Worm (Caenorhabditis elegans) whole organism, young adult: ENCODE measurements around the gene F08H9.4.

ENCODE experiments used
- B0035.1 ChIP-seq: sonication (generic microtip); optimal IDR thresholded peaks from 2 replicates; lab custom pipeline; 2016; ENCODE audit warnings: missing genetic modification characterization, mild to moderate bottlenecking, missing compliant biosample characterization, missing genotype, missing genetic modification reagents
- B0336.3 ChIP-seq: fragments of 200-800 bp; sonication (Bioruptor generic); IDR thresholded peaks from 2 replicates; pipeline ENCODE4 v1.3.6; 2022; ENCODE audit warnings: missing genetic modification characterization, missing compliant biosample characterization
- C17E4.6 ChIP-seq: fragments of 200-800 bp; sonication (Bioruptor generic); IDR thresholded peaks from 2 replicates; pipeline ENCODE4 v1.3.6; 2022; ENCODE audit warnings: missing genetic modification reagents, missing genetic modification characterization, missing compliant biosample characterization
- D2030.7 ChIP-seq: fragments of 200-800 bp; sonication (Bioruptor generic); IDR thresholded peaks from 2 replicates; pipeline ENCODE4 v1.3.6; 2022; ENCODE audit warnings: missing genetic modification reagents, missing genetic modification characterization, missing compliant biosample characterization
- F10E7.11 ChIP-seq: sonication (generic microtip); optimal IDR thresholded peaks from 2 replicates; lab custom pipeline; 2017; ENCODE audit warnings: mild to moderate bottlenecking, missing genetic modification characterization, moderate library complexity, missing compliant biosample characterization
- F33H1.4 ChIP-seq: fragments of 200-800 bp; sonication (Bioruptor generic); IDR thresholded peaks from 2 replicates; pipeline ENCODE4 v1.3.6; 2022; ENCODE audit warnings: missing genetic modification reagents, missing genetic modification characterization, missing compliant biosample characterization
- F49E8.2 ChIP-seq: sonication (generic microtip); optimal IDR thresholded peaks from 3 replicates; lab custom pipeline; 2017; ENCODE audit warnings: missing genetic modification characterization, mild to moderate bottlenecking, missing compliant biosample characterization, antibody characterized with exemption, moderate library complexity; ENCODE audit not compliant: insufficient read depth
- K11D2.4 ChIP-seq: fragments of 200-800 bp; sonication (Bioruptor generic); IDR thresholded peaks from 2 replicates; pipeline ENCODE4 v1.3.6; 2022; ENCODE audit warnings: missing genetic modification reagents, missing genetic modification characterization, missing compliant biosample characterization
- Y53G8AR.9 ChIP-seq: fragments of 200-800 bp; sonication (Bioruptor generic); conservative IDR thresholded peaks from 2 replicates; pipeline ENCODE4 v1.3.6; 2022; ENCODE audit warnings: missing genetic modification reagents, missing genetic modification characterization, missing compliant biosample characterization
- Y95B8A.8 ChIP-seq: fragments of 200-800 bp; sonication (Bioruptor generic); IDR thresholded peaks from 2 replicates; pipeline ENCODE4 v1.3.6; 2022; ENCODE audit warnings: missing genetic modification reagents, missing genetic modification characterization, missing compliant biosample characterization
- ZK185.1 ChIP-seq: sonication (generic microtip); optimal IDR thresholded peaks from 2 replicates; lab custom pipeline; 2016; ENCODE audit warnings: mild to moderate bottlenecking, missing genetic modification characterization, missing compliant biosample characterization; ENCODE audit not compliant: poor library complexity, severe bottlenecking
- ama-1 ChIP-seq, 3 experiments: fragments of 150-350 bp in 1 of 3; sonication (generic microtip) in 2 of 3; optimal IDR thresholded peaks; 2 replicates each; lab custom pipeline; 2014 to 2018; ENCODE audit warnings: missing biosample characterization in 2 of 3, missing genetic modification characterization in 2 of 3, missing genetic modification reagents in 2 of 3
- cebp-1 ChIP-seq, 2 experiments: fragments of 200-800 bp in 1 of 2; sonication (Bioruptor generic) in 1 of 2; sonication (generic microtip) in 1 of 2; IDR thresholded peaks in 1 of 2; optimal IDR thresholded peaks in 1 of 2; 2 replicates each; pipeline versions ENCODE4 v1.3.6 to Lab custom; 2017 to 2022; ENCODE audit warnings: missing compliant biosample characterization in 2 of 2, missing genetic modification characterization in 2 of 2, mild to moderate bottlenecking in 1 of 2, missing genetic modification reagents in 1 of 2, moderate library complexity in 1 of 2
- ceh-100 ChIP-seq: fragments of 200-800 bp; sonication (Bioruptor generic); IDR thresholded peaks from 2 replicates; pipeline ENCODE4 v1.3.6; 2022; ENCODE audit warnings: missing genetic modification reagents, missing genetic modification characterization, missing compliant biosample characterization
- chd-7 ChIP-seq: sonication (generic microtip); optimal IDR thresholded peaks from 2 replicates; lab custom pipeline; 2016; ENCODE audit warnings: mild to moderate bottlenecking, missing genetic modification characterization, moderate library complexity, missing compliant biosample characterization
- dpff-1 ChIP-seq: sonication (generic microtip); optimal IDR thresholded peaks from 2 replicates; lab custom pipeline; 2017; ENCODE audit warnings: mild to moderate bottlenecking, missing genetic modification characterization, missing compliant biosample characterization
- dpl-1 ChIP-seq: fragments of 150-350 bp; optimal IDR thresholded peaks from 2 replicates; lab custom pipeline; 2014; ENCODE audit warnings: missing biosample characterization, missing genetic modification reagents, missing genetic modification characterization
- fkh-3 ChIP-seq: sonication (generic microtip); optimal IDR thresholded peaks from 2 replicates; lab custom pipeline; 2016; ENCODE audit warnings: mild to moderate bottlenecking, missing genetic modification characterization, missing compliant biosample characterization
- hmg-1.2 ChIP-seq: fragments of 200-800 bp; sonication (Bioruptor generic); IDR thresholded peaks from 2 replicates; pipeline ENCODE4 v1.3.6; 2022; ENCODE audit warnings: missing genetic modification reagents, missing genetic modification characterization, missing compliant biosample characterization
- hrde-1 ChIP-seq: sonication (generic microtip); optimal IDR thresholded peaks from 2 replicates; lab custom pipeline; 2016; ENCODE audit warnings: missing genetic modification characterization, mild to moderate bottlenecking, missing compliant biosample characterization, moderate library complexity, missing genotype, missing genetic modification reagents, borderline replicate concordance
- hsf-1 ChIP-seq: fragments of 200-800 bp; sonication (Bioruptor generic); IDR thresholded peaks from 2 replicates; pipeline ENCODE4 v1.3.6; 2022; ENCODE audit warnings: missing genetic modification reagents, missing genetic modification characterization, missing compliant biosample characterization
- lin-26 ChIP-seq: fragments of 200-800 bp; sonication (Bioruptor generic); IDR thresholded peaks from 2 replicates; pipeline ENCODE4 v1.3.6; 2022; ENCODE audit warnings: missing genetic modification reagents, missing genetic modification characterization, missing compliant biosample characterization
- lin-40 ChIP-seq: sonication (generic microtip); optimal IDR thresholded peaks from 2 replicates; lab custom pipeline; 2016; ENCODE audit warnings: missing genetic modification characterization, mild to moderate bottlenecking, missing compliant biosample characterization, missing genotype, missing genetic modification reagents
- lin-54 ChIP-seq: fragments of 200-800 bp; sonication (Bioruptor generic); optimal IDR thresholded peaks from 2 replicates; lab custom pipeline; 2018; ENCODE audit warnings: mild to moderate bottlenecking, missing genetic modification characterization, missing compliant biosample characterization
- madf-10 ChIP-seq: sonication (generic microtip); optimal IDR thresholded peaks from 2 replicates; lab custom pipeline; 2016; ENCODE audit warnings: mild to moderate bottlenecking, missing genetic modification characterization, missing compliant biosample characterization
- madf-6 ChIP-seq: fragments of 200-800 bp; sonication (Bioruptor generic); IDR thresholded peaks from 2 replicates; pipeline ENCODE4 v1.3.6; 2022; ENCODE audit warnings: missing genetic modification reagents, missing genetic modification characterization, missing compliant biosample characterization
- nfya-1 ChIP-seq: sonication (generic microtip); optimal IDR thresholded peaks from 2 replicates; lab custom pipeline; 2017; ENCODE audit warnings: antibody characterized with exemption, missing compliant biosample characterization, missing genetic modification characterization, borderline replicate concordance; ENCODE audit not compliant: insufficient read depth
- nfyb-1 ChIP-seq: fragments of 200-800 bp; sonication (Bioruptor generic); IDR thresholded peaks from 2 replicates; pipeline ENCODE4 v1.3.6; 2022; ENCODE audit warnings: missing genetic modification reagents, missing genetic modification characterization, missing compliant biosample characterization
- pbrm-1 ChIP-seq: fragments of 200-800 bp; sonication (Bioruptor generic); IDR thresholded peaks from 2 replicates; pipeline ENCODE4 v1.3.6; 2022; ENCODE audit warnings: missing genetic modification reagents, missing genetic modification characterization, missing compliant biosample characterization
- rcor-1 ChIP-seq: fragments of 200-800 bp; sonication (Bioruptor generic); IDR thresholded peaks from 2 replicates; pipeline ENCODE4 v1.3.6; 2022; ENCODE audit warnings: missing genetic modification reagents, missing genetic modification characterization, missing compliant biosample characterization
- rec-8 ChIP-seq, 2 experiments: sonication (generic microtip); optimal IDR thresholded peaks; 2 replicates each; lab custom pipeline; 2016; ENCODE audit warnings: mild to moderate bottlenecking in 2 of 2, missing genetic modification characterization in 2 of 2, missing genetic modification reagents in 2 of 2, missing genotype in 2 of 2, missing biosample characterization in 1 of 2, missing compliant biosample characterization in 1 of 2, moderate library complexity in 1 of 2
- repo-1 ChIP-seq: sonication (generic microtip); optimal IDR thresholded peaks from 2 replicates; lab custom pipeline; 2017; ENCODE audit warnings: mild to moderate bottlenecking, missing genetic modification characterization, missing compliant biosample characterization
- rpc-1 ChIP-seq, 2 experiments: fragments of 150-350 bp in 1 of 2; sonication (generic microtip) in 1 of 2; optimal IDR thresholded peaks; 2 replicates each; lab custom pipeline; 2014 to 2018; ENCODE audit warnings: missing biosample characterization in 1 of 2, missing genetic modification characterization in 1 of 2, missing genetic modification reagents in 1 of 2, missing genotype in 1 of 2
- snpc-1.1 ChIP-seq: sonication (generic microtip); optimal IDR thresholded peaks from 2 replicates; lab custom pipeline; 2017; ENCODE audit warnings: missing genetic modification characterization, mild to moderate bottlenecking, missing compliant biosample characterization, antibody characterized with exemption, moderate library complexity, missing genotype, missing genetic modification reagents; ENCODE audit not compliant: insufficient read depth
- snpc-1.3 ChIP-seq: sonication (generic microtip); optimal IDR thresholded peaks from 2 replicates; lab custom pipeline; 2017; ENCODE audit warnings: missing genetic modification characterization, mild to moderate bottlenecking, missing compliant biosample characterization, antibody characterized with exemption, moderate library complexity, missing genotype, missing genetic modification reagents; ENCODE audit not compliant: insufficient read depth
- snpc-3.4 ChIP-seq: sonication (generic microtip); optimal IDR thresholded peaks from 2 replicates; lab custom pipeline; 2017; ENCODE audit warnings: missing genetic modification characterization, mild to moderate bottlenecking, missing compliant biosample characterization, antibody characterized with exemption, moderate library complexity, missing genotype, missing genetic modification reagents
- sptf-2 ChIP-seq: fragments of 200-800 bp; sonication (Bioruptor generic); optimal IDR thresholded peaks from 2 replicates; lab custom pipeline; 2018; ENCODE audit warnings: mild to moderate bottlenecking, missing genetic modification characterization, missing compliant biosample characterization
- tbp1 ChIP-seq: fragments of 200-800 bp; sonication (Bioruptor generic); optimal IDR thresholded peaks from 2 replicates; lab custom pipeline; 2018; ENCODE audit warnings: mild to moderate bottlenecking, missing genetic modification characterization, missing compliant biosample characterization
- ztf-25 ChIP-seq: fragments of 200-800 bp; sonication (Bioruptor generic); IDR thresholded peaks from 2 replicates; pipeline ENCODE4 v1.3.6; 2022; ENCODE audit warnings: missing genetic modification reagents, missing genetic modification characterization, missing compliant biosample characterization

F08H9.4 gene

ce11 chrV:14422317-14422716, 41.9 kb downstream of the F08H9.4 start, which contains the start of gene pas-1 (continued):
- TF ChIP-seq C17E4.6 (no peak), nfyb-1 (GFP tag; lab: Robert Waterston, UW) (peak; percentile 18; the same call in 1 of the 2 replicates), nfya-1 (no peak), lin-26 (GFP tag; lab: Robert Waterston, UW) (peak; percentile 52; the same call in 1 of the 2 replicates), chd-7 (tag; lab: Kevin White, UChicago) (peak; percentile 57), hmg-1.2 (GFP tag; lab: Robert Waterston, UW) (0 out of 2 replicates have a peak, but pooled peaks have one; percentile 24), ZK185.1 (tag; lab: Kevin White, UChicago) (no peak), B0336.3 (GFP tag; lab: Robert Waterston, UW) (0 out of 2 replicates have a peak, but pooled peaks have one; percentile 46), fkh-3 (tag; lab: Kevin White, UChicago) (no peak)

- no peak for TF ChIP-seq Y95B8A.8 (GFP tag; lab: Robert Waterston, UW)
- TF ChIP-seq madf-6 (GFP tag; lab: Robert Waterston, UW) = peak; percentile 55
- TF ChIP-seq hsf-1 (GFP tag; lab: Robert Waterston, UW) = peak; percentile 1; the same call in 1 of the 2 replicates
- 0 out of 2 replicates have a peak, but pooled peaks have one; percentile 48 for TF ChIP-seq ceh-100 (GFP tag; lab: Robert Waterston, UW)
- peak; percentile 4 for TF ChIP-seq snpc-1.1 (tag; lab: Kevin White, UChicago)
- TF ChIP-seq rec-8 (tag; optimal IDR thresholded peaks at IDR 0.05; lab: Kevin White, UChicago) = no peak
- peak; percentile 57; the same call in 1 of the 2 replicates for TF ChIP-seq cebp-1 (GFP tag; IDR thresholded peaks at IDR 0.05; lab: Robert Waterston, UW)
- peak; percentile 73 for TF ChIP-seq cebp-1 (tag; optimal IDR thresholded peaks at IDR 0.05; lab: Kevin White, UChicago)
- 0 out of 2 replicates have a peak, but pooled peaks have one; percentile 17 for TF ChIP-seq hmg-1.2 (GFP tag; lab: Robert Waterston, UW)
- no peak for TF ChIP-seq K11D2.4 (GFP tag; lab: Robert Waterston, UW)
Observed at ce11 chrV:14421325-14421724, 42.9 kb downstream of the F08H9.4 start, which contains the start of gene dhs-22. TSS of gene dhs-22 (minus strand) at chrV:14421440.

ce11 chrV:14419855-14420254, 44.4 kb downstream of the F08H9.4 start:
- TF ChIP-seq hrde-1 (peak; percentile 77), Y53G8AR.9 (no peak; the same call in 1 of the 2 replicates), ama-1 (optimal IDR thresholded peaks at IDR 0.05; lab: Kevin White, UChicago) (no peak), ama-1 (GFP tag; optimal IDR thresholded peaks at IDR 0.05; lab: Kevin White, UChicago) (peak in 1 of 2 experiments; percentile 58), hsf-1 (GFP tag; lab: Robert Waterston, UW) (no peak), snpc-1.3 (tag; lab: Kevin White, UChicago) (no peak), snpc-3.4 (tag; lab: Kevin White, UChicago) (peak; percentile 8), repo-1 (tag; lab: Kevin White, UChicago) (peak; percentile 21), ztf-25 (GFP tag; lab: Robert Waterston, UW) (no peak), tbp1 (GFP tag; lab: Kevin White, UChicago) (no peak), fkh-3 (tag; lab: Kevin White, UChicago) (no peak), lin-54 (GFP tag; lab: Kevin White, UChicago) (peak; percentile 4), F49E8.2 (tag; lab: Kevin White, UChicago) (no peak), B0035.1 (tag; lab: Kevin White, UChicago) (no peak), rpc-1 (optimal IDR thresholded peaks at IDR 0.05; lab: Kevin White, UChicago) (no peak), rpc-1 (tag; optimal IDR thresholded peaks at IDR 0.05; lab: Kevin White, UChicago) (no peak), D2030.7 (GFP tag; lab: Robert Waterston, UW) (no peak), lin-40 (tag; lab: Kevin White, UChicago) (no peak), madf-10 (tag; lab: Kevin White, UChicago) (no peak), dpff-1 (tag; lab: Kevin White, UChicago) (no peak), sptf-2 (no peak), hmg-1.2 (GFP tag; lab: Robert Waterston, UW) (no peak), K11D2.4 (GFP tag; lab: Robert Waterston, UW) (no peak), rec-8 (tag; optimal IDR thresholded peaks at IDR 0.05; lab: Kevin White, UChicago) (peak in 1 of 2 experiments; percentile 32), nfyb-1 (GFP tag; lab: Robert Waterston, UW) (no peak), cebp-1 (GFP tag; IDR thresholded peaks at IDR 0.05; lab: Robert Waterston, UW) (no peak), cebp-1 (tag; optimal IDR thresholded peaks at IDR 0.05; lab: Kevin White, UChicago) (peak; percentile 8), dpl-1 (no peak), pbrm-1 (GFP tag; lab: Robert Waterston, UW) (peak; percentile 51; the same call in 1 of the 2 replicates), rcor-1 (no peak), F10E7.11 (tag; lab: Kevin White, UChicago) (no peak), F33H1.4 (GFP tag; lab: Robert Waterston, UW) (no peak)
